Worm (Caenorhabditis elegans) whole organism, early embryonic: ENCODE data around the gene T24C4.10.

Experiments used
- B0310.2 ChIP-seq: sonication (generic microtip); optimal IDR thresholded peaks from 2 replicates; lab custom pipeline; 2016; ENCODE audit warnings: mild to moderate bottlenecking, missing genetic modification characterization, missing compliant biosample characterization
- F13C5.2 ChIP-seq: sonication (generic microtip); optimal IDR thresholded peaks from 2 replicates; lab custom pipeline; 2017; ENCODE audit warnings: mild to moderate bottlenecking, missing genetic modification characterization, inconsistent platforms, missing compliant biosample characterization
- aly-1 ChIP-seq: sonication (generic microtip); optimal IDR thresholded peaks from 2 replicates; lab custom pipeline; 2016; ENCODE audit warnings: missing genetic modification characterization, missing compliant biosample characterization
- ama-1 ChIP-seq: fragments of 150-350 bp; optimal IDR thresholded peaks from 2 replicates; lab custom pipeline; 2014
- ceh-13 ChIP-seq: fragments of 200-800 bp; sonication (Bioruptor generic); optimal IDR thresholded peaks from 2 replicates; lab custom pipeline; 2018; ENCODE audit warnings: mild to moderate bottlenecking, missing genetic modification characterization, missing compliant biosample characterization
- ceh-36 ChIP-seq: sonication (generic microtip); optimal IDR thresholded peaks from 2 replicates; lab custom pipeline; 2016; ENCODE audit warnings: missing genetic modification characterization, inconsistent platforms, missing compliant biosample characterization
- ets-7 ChIP-seq: sonication (generic microtip); optimal IDR thresholded peaks from 2 replicates; lab custom pipeline; 2016; ENCODE audit warnings: missing genotype, missing genetic modification characterization, missing compliant biosample characterization
- flt-1 ChIP-seq: fragments of 200-800 bp; sonication (Bioruptor generic); IDR thresholded peaks from 2 replicates; pipeline ENCODE4 v1.3.6; 2022; ENCODE audit warnings: missing genetic modification characterization, missing compliant biosample characterization
- hmbx-1 ChIP-seq: sonication (generic microtip); optimal IDR thresholded peaks from 2 replicates; lab custom pipeline; 2016; ENCODE audit warnings: mild to moderate bottlenecking, missing genetic modification characterization, missing compliant biosample characterization
- hmg-4 ChIP-seq: fragments of 200-800 bp; sonication (Bioruptor generic); optimal IDR thresholded peaks from 2 replicates; lab custom pipeline; 2018; ENCODE audit warnings: mild to moderate bottlenecking, missing genetic modification characterization, missing compliant biosample characterization
- hnd-1 ChIP-seq: sonication (generic microtip); optimal IDR thresholded peaks from 2 replicates; lab custom pipeline; 2016; ENCODE audit warnings: missing genetic modification characterization, missing compliant biosample characterization
- pes-1 ChIP-seq: fragments of 200-800 bp; sonication (Bioruptor generic); IDR thresholded peaks from 2 replicates; pipeline ENCODE4 v1.3.6; 2022; ENCODE audit warnings: missing genetic modification reagents, missing genetic modification characterization, missing compliant biosample characterization
- scrt-1 ChIP-seq: fragments of 200-800 bp; sonication (Bioruptor generic); IDR thresholded peaks from 2 replicates; pipeline ENCODE4 v1.3.6; 2022; ENCODE audit warnings: missing genetic modification characterization, missing compliant biosample characterization
- sea-1 ChIP-seq: fragments of 200-800 bp; sonication (Bioruptor generic); conservative IDR thresholded peaks from 2 replicates; pipeline ENCODE4 v1.3.6; 2022; ENCODE audit warnings: missing genetic modification characterization, missing compliant biosample characterization
- tbx-11 ChIP-seq: fragments of 200-800 bp; sonication (Bioruptor generic); IDR thresholded peaks from 2 replicates; pipeline ENCODE4 v1.3.6; 2022; ENCODE audit warnings: missing genetic modification characterization, missing compliant biosample characterization
- tbx-37 ChIP-seq: fragments of 200-800 bp; sonication (Bioruptor generic); conservative IDR thresholded peaks from 2 replicates; pipeline ENCODE4 v1.3.6; 2022; ENCODE audit warnings: missing genetic modification reagents, missing genetic modification characterization, missing compliant biosample characterization
- tra-4 ChIP-seq: sonication (generic microtip); optimal IDR thresholded peaks from 2 replicates; lab custom pipeline; 2017; ENCODE audit warnings: missing genetic modification characterization, missing compliant biosample characterization

The T24C4.10 gene

ce11 chrIII:891014-891413 lies at the start of gene T24C4.10:
Gene T24C4.10, minus strand, starts transcription at chrIII:891243.
- TF ChIP-seq scrt-1 (GFP tag; lab: Robert Waterston, UW), result no peak
- TF ChIP-seq hmbx-1, result no peak
- TF ChIP-seq ama-1 (lab: Kevin White, UChicago), result no peak
- TF ChIP-seq tbx-11, result no peak
- no peak for TF ChIP-seq tbx-37
- TF ChIP-seq F13C5.2 (tag; lab: Kevin White, UChicago), result no peak
- TF ChIP-seq flt-1 (GFP tag; lab: Robert Waterston, UW), result no peak
- no peak for TF ChIP-seq sea-1 (GFP tag; lab: Robert Waterston, UW)
- TF ChIP-seq tra-4 (tag; lab: Kevin White, UChicago), result no peak
- no peak for TF ChIP-seq hnd-1 (tag; lab: Kevin White, UChicago)
- TF ChIP-seq hmg-4 (GFP tag; lab: Kevin White, UChicago), result no peak
- TF ChIP-seq ets-7, result no peak
- TF ChIP-seq ceh-36 (tag; lab: Kevin White, UChicago), result no peak
- TF ChIP-seq ceh-13 (GFP tag; lab: Kevin White, UChicago), result no peak
- TF ChIP-seq B0310.2 (tag; lab: Kevin White, UChicago), result no peak
- TF ChIP-seq aly-1 (tag; lab: Kevin White, UChicago), result no peak
- TF ChIP-seq pes-1 (GFP tag; lab: Robert Waterston, UW), result no peak

- TF ChIP-seq ceh-13 (GFP tag; lab: Kevin White, UChicago), result no peak
- no peak for TF ChIP-seq ama-1 (lab: Kevin White, UChicago)
- no peak for TF ChIP-seq ceh-36 (tag; lab: Kevin White, UChicago)
- TF ChIP-seq ets-7, result no peak
- no peak for TF ChIP-seq F13C5.2 (tag; lab: Kevin White, UChicago)
- TF ChIP-seq tra-4 (tag; lab: Kevin White, UChicago), result no peak
- no peak for TF ChIP-seq tbx-37
- no peak for TF ChIP-seq tbx-11
- no peak for TF ChIP-seq sea-1 (GFP tag; lab: Robert Waterston, UW)
- no peak for TF ChIP-seq flt-1 (GFP tag; lab: Robert Waterston, UW)
- TF ChIP-seq hmg-4 (GFP tag; lab: Kevin White, UChicago), result no peak
- TF ChIP-seq hnd-1 (tag; lab: Kevin White, UChicago), result no peak
- no peak for TF ChIP-seq hmbx-1
- no peak for TF ChIP-seq scrt-1 (GFP tag; lab: Robert Waterston, UW)
- TF ChIP-seq B0310.2 (tag; lab: Kevin White, UChicago), result no peak
Measured at ce11 chrIII:938569-938968, 47.5 kb upstream of the T24C4.10 start, which contains the start of gene fbxa-22. Gene fbxa-22, plus strand, starts transcription at chrIII:938869.

- TF ChIP-seq hnd-1 (tag; lab: Kevin White, UChicago), result no peak
- TF ChIP-seq ama-1 (lab: Kevin White, UChicago), result no peak
- no peak for TF ChIP-seq ets-7
- no peak for TF ChIP-seq sea-1 (GFP tag; lab: Robert Waterston, UW)
- no peak for TF ChIP-seq tbx-11
- TF ChIP-seq B0310.2 (tag; lab: Kevin White, UChicago), result no peak
- no peak for TF ChIP-seq flt-1 (GFP tag; lab: Robert Waterston, UW)
- TF ChIP-seq ceh-36 (tag; lab: Kevin White, UChicago), result no peak
- no peak for TF ChIP-seq tra-4 (tag; lab: Kevin White, UChicago)
- TF ChIP-seq scrt-1 (GFP tag; lab: Robert Waterston, UW), result no peak
- TF ChIP-seq F13C5.2 (tag; lab: Kevin White, UChicago), result no peak
- TF ChIP-seq hmg-4 (GFP tag; lab: Kevin White, UChicago), result no peak
- no peak for TF ChIP-seq aly-1 (tag; lab: Kevin White, UChicago)
Measured at ce11 chrIII:937961-938360, 46.9 kb upstream of the T24C4.10 start, which contains the start of gene fbxa-56. Gene fbxa-56, minus strand, starts transcription at chrIII:938061.

ce11 chrIII:936037-936507 lies 45.0 kb upstream of the T24C4.10 start, which contains the start of gene fbxa-55:
Gene fbxa-55, minus strand, starts transcription at chrIII:936087.
- TF ChIP-seq hmg-4 (GFP tag; lab: Kevin White, UChicago), result no peak
- no peak for TF ChIP-seq F13C5.2 (tag; lab: Kevin White, UChicago)
- no peak for TF ChIP-seq hnd-1 (tag; lab: Kevin White, UChicago)
- TF ChIP-seq tbx-37, result no peak
- no peak for TF ChIP-seq ceh-36 (tag; lab: Kevin White, UChicago)
- TF ChIP-seq ama-1 (lab: Kevin White, UChicago), result no peak
- TF ChIP-seq flt-1 (GFP tag; lab: Robert Waterston, UW), result no peak
- TF ChIP-seq ceh-13 (GFP tag; lab: Kevin White, UChicago), result no peak
- TF ChIP-seq tbx-11, result no peak
- TF ChIP-seq aly-1 (tag; lab: Kevin White, UChicago), result no peak
- TF ChIP-seq hmbx-1, result no peak
- TF ChIP-seq pes-1 (GFP tag; lab: Robert Waterston, UW), result no peak
- TF ChIP-seq scrt-1 (GFP tag; lab: Robert Waterston, UW), result no peak
- TF ChIP-seq B0310.2 (tag; lab: Kevin White, UChicago), result no peak
- no peak for TF ChIP-seq sea-1 (GFP tag; lab: Robert Waterston, UW)
- TF ChIP-seq ets-7, result no peak
- no peak for TF ChIP-seq tra-4 (tag; lab: Kevin White, UChicago)

- TF ChIP-seq aly-1 (tag; lab: Kevin White, UChicago) (peak; percentile 84), B0310.2 (tag; lab: Kevin White, UChicago) (peak; percentile 9), ets-7 (peak; percentile 94), F13C5.2 (tag; lab: Kevin White, UChicago) (peak; percentile 81), hmbx-1 (peak; percentile 90), tra-4 (tag; lab: Kevin White, UChicago) (peak; percentile 32), ceh-36 (tag; lab: Kevin White, UChicago) (peak; percentile 85), hnd-1 (tag; lab: Kevin White, UChicago) (peak; percentile 94)
Measured at ce11 chrIII:931405-931804, 40.4 kb upstream of the T24C4.10 start.

ce11 chrIII:926216-926615 lies 35.2 kb upstream of the T24C4.10 start, which contains the start of gene pef-1:
Gene pef-1, minus strand, starts transcription at chrIII:926316.
- no peak for TF ChIP-seq ets-7
- no peak for TF ChIP-seq pes-1 (GFP tag; lab: Robert Waterston, UW)
- TF ChIP-seq hnd-1 (tag; lab: Kevin White, UChicago), result no peak
- TF ChIP-seq aly-1 (tag; lab: Kevin White, UChicago), result no peak
- no peak for TF ChIP-seq tbx-37
- no peak for TF ChIP-seq flt-1 (GFP tag; lab: Robert Waterston, UW)
- no peak for TF ChIP-seq hmg-4 (GFP tag; lab: Kevin White, UChicago)
- no peak for TF ChIP-seq ceh-36 (tag; lab: Kevin White, UChicago)
- TF ChIP-seq ceh-13 (GFP tag; lab: Kevin White, UChicago), result no peak
- TF ChIP-seq F13C5.2 (tag; lab: Kevin White, UChicago), result no peak
- no peak for TF ChIP-seq B0310.2 (tag; lab: Kevin White, UChicago)
- no peak for TF ChIP-seq ama-1 (lab: Kevin White, UChicago)
- TF ChIP-seq tbx-11, result no peak
